Worm (Caenorhabditis elegans): ENCODE results near the gene T14B4.9.

The T14B4.9 gene

ce11 chrII:6710596-6710995 lies 23.0 kb downstream of the T14B4.9 start:
- TF ChIP-seq hlh-6 (tag; optimal IDR thresholded peaks at IDR 0.05) (peak; percentile 45), fkh-10 (GFP tag; optimal IDR thresholded peaks at IDR 0.05) (no peak), sdc-2 (tag; optimal IDR thresholded peaks at IDR 0.05) (peak; percentile 28)

- TF ChIP-seq hlh-30 (tag; optimal IDR thresholded peaks at IDR 0.05; ENCODE audit: insufficient read depth) (no peak), unc-42 (tag; optimal IDR thresholded peaks at IDR 0.05) (peak; percentile 93)
Measured at ce11 chrII:6709680-6710079, 23.9 kb downstream of the T14B4.9 start.

- no peak for TF ChIP-seq gmeb-2 (tag; optimal IDR thresholded peaks at IDR 0.05)
- no peak for TF ChIP-seq sdc-2 (tag; optimal IDR thresholded peaks at IDR 0.05)
- TF ChIP-seq ceh-18 (tag; optimal IDR thresholded peaks at IDR 0.05): peak; percentile 76
- TF ChIP-seq nfya-1 (tag; optimal IDR thresholded peaks at IDR 0.05): peak; percentile 36
Measured at ce11 chrII:6708980-6709379, 24.6 kb downstream of the T14B4.9 start.

ce11 chrII:6707496-6708260 lies 25.9 kb downstream of the T14B4.9 start:
- TF ChIP-seq rnt-1 (tag; optimal IDR thresholded peaks at IDR 0.05) (peak; percentile 41), madf-2 (tag; optimal IDR thresholded peaks at IDR 0.05) (no peak), unc-55 (GFP tag; optimal IDR thresholded peaks at IDR 0.05) (peak; percentile 84), ceh-18 (tag; optimal IDR thresholded peaks at IDR 0.05) (peak; percentile 75), fax-1 (tag; optimal IDR thresholded peaks at IDR 0.05) (no peak), unc-42 (tag; optimal IDR thresholded peaks at IDR 0.05) (peak; percentile 2), ceh-31 (tag; optimal IDR thresholded peaks at IDR 0.05) (peak; percentile 27), ref-2 (tag; optimal IDR thresholded peaks at IDR 0.05) (no peak)

- TF ChIP-seq unc-3 (GFP tag; conservative IDR thresholded peaks at IDR 0.05) (no peak), unc-3 (tag; optimal IDR thresholded peaks at IDR 0.05) (peak; percentile 65), T23F11.4 (GFP tag; optimal IDR thresholded peaks at IDR 0.05) (no peak), unc-42 (tag; optimal IDR thresholded peaks at IDR 0.05) (peak; percentile 72), npax-4 (tag; optimal IDR thresholded peaks at IDR 0.05) (no peak), ama-1 (optimal IDR thresholded peaks at IDR 0.05) (no peak)
Measured at ce11 chrII:6706552-6707091, 27.0 kb downstream of the T14B4.9 start.

ce11 chrII:6705593-6706228 lies 27.9 kb downstream of the T14B4.9 start, which contains the start of gene rpy-1:
rpy-1 (minus strand) TSS chrII:6705643.
- TF ChIP-seq fax-1 (tag; optimal IDR thresholded peaks at IDR 0.05) (no peak), pat-9 (tag; optimal IDR thresholded peaks at IDR 0.05) (no peak), ceh-18 (tag; optimal IDR thresholded peaks at IDR 0.05) (peak; percentile 19), unc-55 (GFP tag; optimal IDR thresholded peaks at IDR 0.05) (peak; percentile 66), hlh-30 (tag; optimal IDR thresholded peaks at IDR 0.05; ENCODE audit: insufficient read depth) (no peak)

- TF ChIP-seq lin-11 (tag; optimal IDR thresholded peaks at IDR 0.05) (no peak), hlh-13 (GFP tag; optimal IDR thresholded peaks at IDR 0.05) (no peak), sdc-2 (tag; optimal IDR thresholded peaks at IDR 0.05) (no peak), dve-1 (tag; optimal IDR thresholded peaks at IDR 0.05) (no peak), ceh-34 (tag; optimal IDR thresholded peaks at IDR 0.05) (no peak), ceh-18 (tag; optimal IDR thresholded peaks at IDR 0.05) (no peak), pat-9 (tag; optimal IDR thresholded peaks at IDR 0.05) (no peak), fkh-6 (tag; optimal IDR thresholded peaks at IDR 0.05) (no peak), pha-2 (tag; optimal IDR thresholded peaks at IDR 0.05) (no peak), che-1 (tag; optimal IDR thresholded peaks at IDR 0.05) (no peak), pha-4 (tag; optimal IDR thresholded peaks at IDR 0.05) (no peak), nhr-232 (tag; optimal IDR thresholded peaks at IDR 0.05) (no peak), C08G9.2 (tag; optimal IDR thresholded peaks at IDR 0.05) (no peak), ceh-48 (tag; optimal IDR thresholded peaks at IDR 0.05) (no peak), syd-9 (tag; optimal IDR thresholded peaks at IDR 0.05) (no peak), sox-4 (tag; optimal IDR thresholded peaks at IDR 0.05) (no peak)
Measured at ce11 chrII:6701497-6701896, 32.1 kb downstream of the T14B4.9 start, which contains the start of gene C18H9.6. C18H9.6 (minus strand) TSS chrII:6701625.
